Fruit fly (Drosophila melanogaster) whole organism, embryonic: ENCODE data around the gene CG34462.

Experiments
- D19B ChIP-seq: fragments of 200-800 bp; sonication (Bioruptor generic); optimal IDR thresholded peaks from 2 replicates; lab custom pipeline; 2017; ENCODE audit warnings: missing biosample characterization, mild to moderate bottlenecking, missing genetic modification characterization
- H2.0 ChIP-seq: fragments of 200-800 bp; sonication (Bioruptor generic); IDR thresholded peaks from 2 replicates; pipeline ENCODE4 v1.3.6; 2022; ENCODE audit warnings: missing biosample characterization, missing genetic modification characterization
- Lpt ChIP-seq: fragments of >200 bp; optimal IDR thresholded peaks from 2 replicates; lab custom pipeline; 2018; ENCODE audit warnings: missing biosample characterization, missing genetic modification characterization

DNA sequence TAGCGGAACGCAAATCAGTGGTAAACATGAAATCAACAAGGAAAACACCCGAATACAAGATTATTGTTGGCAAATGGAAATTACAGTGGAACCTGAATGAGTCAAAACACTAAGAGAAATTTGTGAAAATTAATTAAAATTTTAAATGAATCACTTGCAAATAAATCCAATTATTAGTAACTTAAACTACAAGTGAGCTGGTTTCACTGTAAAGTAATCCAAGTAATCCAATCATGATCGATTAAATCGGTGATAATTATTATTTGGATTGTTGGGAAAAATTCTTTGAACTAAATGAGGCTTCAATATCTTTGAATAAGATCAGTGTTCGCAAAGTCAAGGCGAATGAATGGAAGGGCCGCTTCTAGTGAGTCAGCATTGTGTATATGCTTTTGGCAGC lies 40.0 kb upstream of the CG34462 start:
- TF ChIP-seq Lpt (GFP tag; lab: Kevin White, UChicago) (no peak), D19B (GFP tag; lab: Kevin White, UChicago) (no peak), H2.0 (GFP tag; lab: Robert Waterston, UW) (0 out of 2 replicates have a peak, but pooled peaks have one; percentile 34)
